Worm (Caenorhabditis elegans): ENCODE results near the gene msp-10.
A peak's percentile ranks its signal among the peaks of the same experiment; 100 is the strongest.

Gene msp-10

DNA sequence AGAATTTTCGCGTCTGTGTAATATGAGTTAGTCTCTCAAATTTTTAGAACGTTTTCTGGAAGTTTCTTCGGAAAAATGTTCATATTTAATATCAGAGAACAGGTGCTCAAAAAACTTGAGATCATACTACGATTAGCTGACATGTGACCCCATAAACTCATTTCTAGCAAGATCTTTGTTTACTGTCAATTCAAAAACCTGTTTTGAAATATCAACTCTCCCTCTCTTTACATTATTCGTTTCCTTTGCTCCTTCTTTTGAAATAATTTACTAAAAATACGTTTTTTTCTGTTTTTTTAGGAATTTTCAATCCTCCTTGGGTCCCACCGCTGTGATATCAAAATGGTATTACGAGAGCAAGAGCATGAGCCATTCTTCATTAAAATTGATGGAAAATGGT, 38.3 kb upstream of the msp-10 start, which contains the start of gene fat-4:
Gene fat-4, plus strand, starts transcription at position 301 of the 400 bp plus-strand sequence.
- no peak for TF ChIP-seq nhr-77 (tag; optimal IDR thresholded peaks at IDR 0.05)
- TF ChIP-seq nhr-12 (tag; optimal IDR thresholded peaks at IDR 0.05): no peak
- no peak for TF ChIP-seq nhr-43 (tag; optimal IDR thresholded peaks at IDR 0.05; ENCODE audit: poor library complexity, severe bottlenecking)
- no peak for TF ChIP-seq fkh-2 (tag; optimal IDR thresholded peaks at IDR 0.05)
- TF ChIP-seq nhr-28 (tag; optimal IDR thresholded peaks at IDR 0.05): no peak
- no peak for TF ChIP-seq nhr-11 (tag; optimal IDR thresholded peaks at IDR 0.05)
- TF ChIP-seq pqm-1 (tag; optimal IDR thresholded peaks at IDR 0.05): no peak
- TF ChIP-seq lin-39 (tag; optimal IDR thresholded peaks at IDR 0.05): no peak
- TF ChIP-seq hmg-11 (tag; optimal IDR thresholded peaks at IDR 0.05): no peak
- TF ChIP-seq sea-2 (GFP tag; optimal IDR thresholded peaks at IDR 0.05): no peak
- no peak for TF ChIP-seq R02D3.7 (tag; optimal IDR thresholded peaks at IDR 0.05)
- no peak for TF ChIP-seq fkh-10 (GFP tag; optimal IDR thresholded peaks at IDR 0.05)
- TF ChIP-seq mdl-1 (tag; optimal IDR thresholded peaks at IDR 0.05): no peak
- no peak for TF ChIP-seq jun-1 (tag; optimal IDR thresholded peaks at IDR 0.05)
- no peak for TF ChIP-seq egl-27 (tag; optimal IDR thresholded peaks at IDR 0.05)
- no peak for TF ChIP-seq ceh-16 (tag; optimal IDR thresholded peaks at IDR 0.05)
- TF ChIP-seq ceh-82 (tag; optimal IDR thresholded peaks at IDR 0.05): no peak
- no peak for TF ChIP-seq ama-1 (optimal IDR thresholded peaks at IDR 0.05)

DNA sequence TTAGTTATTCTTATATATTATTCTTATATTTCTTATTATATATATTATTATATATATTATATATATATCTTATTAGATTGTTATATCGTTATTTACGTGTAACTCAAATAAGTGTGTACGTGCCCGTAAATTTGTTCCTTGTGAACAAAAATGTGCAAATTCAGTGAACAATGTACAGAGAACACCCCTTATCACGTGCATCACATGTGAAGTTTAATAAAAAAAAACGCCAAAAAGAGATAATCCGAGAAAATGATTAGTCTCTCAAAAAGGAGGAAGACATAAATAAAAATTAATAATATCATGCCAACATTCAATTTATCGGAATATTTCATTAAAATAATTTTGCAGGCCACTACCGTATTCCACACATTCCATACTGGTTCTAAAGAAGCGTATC, 37.8 kb upstream of the msp-10 start:
- TF ChIP-seq tbx-2 (tag; optimal IDR thresholded peaks at IDR 0.05): no peak
- TF ChIP-seq pha-4 (tag; optimal IDR thresholded peaks at IDR 0.05): peak; percentile 61
- TF ChIP-seq pqm-1 (tag; optimal IDR thresholded peaks at IDR 0.05): peak; percentile 32
- peak; percentile 72 for TF ChIP-seq elt-2 (tag; optimal IDR thresholded peaks at IDR 0.05)
- TF ChIP-seq elt-3 (tag; optimal IDR thresholded peaks at IDR 0.05): no peak

DNA sequence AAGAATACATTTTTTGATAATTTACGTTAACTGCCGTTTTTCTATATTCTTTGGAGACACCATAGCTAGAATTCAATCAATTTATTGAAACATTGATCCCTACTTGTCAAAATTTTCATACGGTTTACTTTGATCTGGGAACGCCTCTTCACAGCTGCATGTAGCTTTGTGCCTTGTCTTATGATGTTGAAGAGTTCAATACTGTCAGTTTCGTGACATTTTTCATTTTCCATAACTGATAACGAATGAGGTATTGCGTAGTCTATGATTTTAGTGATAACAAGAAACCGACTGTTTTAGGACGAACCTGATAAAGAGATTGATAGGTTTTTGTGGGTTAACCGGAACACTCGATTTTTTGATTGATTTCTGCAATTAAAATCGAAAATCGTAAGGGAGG, 36.0 kb upstream of the msp-10 start:
- TF ChIP-seq ama-1 (optimal IDR thresholded peaks at IDR 0.05) (peak; percentile 56), nhr-43 (tag; optimal IDR thresholded peaks at IDR 0.05; ENCODE audit: poor library complexity, severe bottlenecking) (no peak), pha-4 (tag; optimal IDR thresholded peaks at IDR 0.05) (peak; percentile 66), jun-1 (tag; optimal IDR thresholded peaks at IDR 0.05) (peak; percentile 82), elt-3 (tag; optimal IDR thresholded peaks at IDR 0.05) (no peak), elt-2 (tag; optimal IDR thresholded peaks at IDR 0.05) (peak; percentile 98), pqm-1 (tag; optimal IDR thresholded peaks at IDR 0.05) (peak; percentile 99)

DNA sequence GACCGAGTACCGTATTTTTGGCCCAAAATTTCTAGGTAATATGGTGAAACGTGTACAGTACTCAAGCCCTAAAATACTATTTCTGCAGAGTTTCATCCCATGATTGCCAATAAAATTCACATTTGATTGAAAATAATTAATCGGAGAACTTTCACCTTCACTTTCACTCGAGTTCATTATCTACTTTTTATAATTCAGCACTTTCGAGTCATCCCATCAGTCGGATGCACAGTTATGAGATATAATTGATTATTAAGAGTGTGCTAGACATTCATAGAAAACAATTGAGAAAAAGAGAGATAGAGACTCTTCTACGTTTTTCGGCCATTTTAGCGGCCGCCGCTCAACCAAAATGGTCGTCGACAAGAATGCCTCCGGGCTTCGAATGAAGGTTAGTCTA, 34.7 kb upstream of the msp-10 start, which contains the start of gene fat-3:
Gene fat-3, plus strand, starts transcription at position 313 of the 400 bp plus-strand sequence.
- TF ChIP-seq pqm-1 (tag; optimal IDR thresholded peaks at IDR 0.05) (peak; percentile 63), pha-4 (tag; optimal IDR thresholded peaks at IDR 0.05) (peak; percentile 19), sea-2 (GFP tag; optimal IDR thresholded peaks at IDR 0.05) (no peak), ceh-28 (tag; optimal IDR thresholded peaks at IDR 0.05) (peak; percentile 46), elt-2 (tag; optimal IDR thresholded peaks at IDR 0.05) (peak; percentile 78), ztf-11 (tag; optimal IDR thresholded peaks at IDR 0.05) (no peak), skn-1 (tag; optimal IDR thresholded peaks at IDR 0.05) (peak; percentile 9), unc-39 (tag; optimal IDR thresholded peaks at IDR 0.05) (no peak), ama-1 (optimal IDR thresholded peaks at IDR 0.05) (no peak), ceh-16 (tag; optimal IDR thresholded peaks at IDR 0.05) (no peak), nhr-43 (tag; optimal IDR thresholded peaks at IDR 0.05; ENCODE audit: poor library complexity, severe bottlenecking) (peak; percentile 15), mdl-1 (tag; optimal IDR thresholded peaks at IDR 0.05) (no peak), fkh-10 (GFP tag; optimal IDR thresholded peaks at IDR 0.05) (no peak)

DNA sequence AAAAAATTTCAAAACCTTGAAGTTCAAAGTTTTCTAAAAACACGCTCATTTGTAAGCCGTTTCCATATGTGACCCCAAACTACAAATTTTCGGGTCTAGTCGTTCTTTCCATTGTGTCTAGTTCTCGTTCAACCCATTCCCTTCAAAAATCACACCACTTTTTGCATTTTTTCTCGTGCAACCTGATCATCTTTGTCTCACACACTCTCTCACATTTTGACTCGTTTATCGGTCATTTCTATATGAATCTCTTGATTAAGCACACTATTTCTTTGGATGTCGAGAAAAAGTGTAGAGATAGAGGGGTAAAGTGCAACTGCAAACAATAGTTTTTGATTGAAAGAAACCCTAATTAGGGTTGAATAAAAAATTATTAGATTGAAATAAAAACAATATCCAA, 33.9 kb upstream of the msp-10 start:
- TF ChIP-seq unc-62 (GFP tag; optimal IDR thresholded peaks at IDR 0.05): no peak
- peak; percentile 23 for TF ChIP-seq egl-27 (tag; optimal IDR thresholded peaks at IDR 0.05)
- TF ChIP-seq snpc-4 (tag; optimal IDR thresholded peaks at IDR 0.05): peak; percentile 52
- no peak for TF ChIP-seq skn-1 (tag; optimal IDR thresholded peaks at IDR 0.05)
- peak; percentile 74 for TF ChIP-seq nhr-25 (tag; optimal IDR thresholded peaks at IDR 0.05)
- peak; percentile 55 for TF ChIP-seq jun-1 (tag; optimal IDR thresholded peaks at IDR 0.05)
- TF ChIP-seq elt-3 (tag; optimal IDR thresholded peaks at IDR 0.05): no peak
- TF ChIP-seq nhr-76 (tag; optimal IDR thresholded peaks at IDR 0.05): no peak
- TF ChIP-seq nfya-1 (tag; optimal IDR thresholded peaks at IDR 0.05; ENCODE audit: insufficient read depth): peak; percentile 38
- peak; percentile 76 for TF ChIP-seq pha-4 (tag; optimal IDR thresholded peaks at IDR 0.05)
- peak; percentile 64 for TF ChIP-seq nhr-43 (tag; optimal IDR thresholded peaks at IDR 0.05; ENCODE audit: poor library complexity, severe bottlenecking)
- TF ChIP-seq nhr-67 (tag; optimal IDR thresholded peaks at IDR 0.05): no peak
- TF ChIP-seq lsy-12 (tag; optimal IDR thresholded peaks at IDR 0.05): peak; percentile 35
- TF ChIP-seq fkh-10 (GFP tag; optimal IDR thresholded peaks at IDR 0.05): no peak
- no peak for TF ChIP-seq egl-5 (tag; optimal IDR thresholded peaks at IDR 0.05)
- no peak for TF ChIP-seq aly-2 (tag; optimal IDR thresholded peaks at IDR 0.05)
- TF ChIP-seq nhr-23 (tag; optimal IDR thresholded peaks at IDR 0.05): peak; percentile 90
- no peak for TF ChIP-seq nhr-11 (tag; optimal IDR thresholded peaks at IDR 0.05)
- TF ChIP-seq pqm-1 (tag; optimal IDR thresholded peaks at IDR 0.05): peak; percentile 58
- peak; percentile 29 for TF ChIP-seq lin-15B (tag; optimal IDR thresholded peaks at IDR 0.05)
- no peak for TF ChIP-seq zag-1 (tag; optimal IDR thresholded peaks at IDR 0.05)
- peak; percentile 57 for TF ChIP-seq ceh-28 (tag; optimal IDR thresholded peaks at IDR 0.05)
- TF ChIP-seq ama-1 (optimal IDR thresholded peaks at IDR 0.05): peak; percentile 79
- peak; percentile 82 for TF ChIP-seq elt-2 (tag; optimal IDR thresholded peaks at IDR 0.05)
- no peak for TF ChIP-seq ztf-11 (tag; optimal IDR thresholded peaks at IDR 0.05)
